Fruit fly (Drosophila melanogaster): ENCODE measurements around the gene Roc1b.

DNA sequence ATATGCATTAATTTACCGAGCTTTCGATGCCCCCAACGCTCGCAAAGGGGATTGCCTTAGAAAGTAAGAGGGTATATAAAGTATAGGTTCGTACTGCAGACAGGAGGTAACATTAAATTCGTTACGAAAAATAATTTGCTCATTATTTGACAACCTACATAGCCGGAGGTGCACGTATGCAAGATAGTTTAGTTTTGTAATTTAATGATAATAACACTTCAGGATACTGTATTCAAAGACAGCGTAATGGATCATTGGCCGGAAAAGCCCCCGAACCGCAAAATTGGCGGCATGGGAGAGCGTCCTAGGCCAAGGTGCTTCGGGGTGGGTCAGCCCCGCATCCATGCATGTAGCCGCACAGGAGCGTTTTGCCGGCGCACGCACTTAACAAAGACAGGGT is 45.5 kb upstream of the Roc1b start:
- TF ChIP-seq gl (tag; optimal IDR thresholded peaks at IDR 0.05) (no peak), fd96Ca (GFP tag; IDR thresholded peaks at IDR 0.05) (no peak), D1 (tag; optimal IDR thresholded peaks at IDR 0.05) (no peak), Pif1A (GFP tag; optimal IDR thresholded peaks at IDR 0.05) (no peak), CG34367 (tag; optimal IDR thresholded peaks at IDR 0.05) (no peak), CG15710 (tag; optimal IDR thresholded peaks at IDR 0.05) (no peak), CG13204 (GFP tag; optimal IDR thresholded peaks at IDR 0.05) (no peak), Ets98B (GFP tag; IDR thresholded peaks at IDR 0.05) (no peak), CG17806 (tag; optimal IDR thresholded peaks at IDR 0.05) (no peak), EcR (GFP tag; optimal IDR thresholded peaks at IDR 0.05) (no peak), CG8159 (tag; optimal IDR thresholded peaks at IDR 0.05) (no peak), rn (GFP tag; IDR thresholded peaks at IDR 0.05) (no peak)
